Fruit fly (Drosophila melanogaster) S2 (cell line): ENCODE data around the gene Tsp5D.
A peak's percentile ranks its signal among the peaks of the same experiment; 100 is the strongest.

Source experiments
- CG8478 ChIP-seq: fragments of >200 bp; optimal IDR thresholded peaks from 2 replicates; lab custom pipeline; 2018
- CTCF ChIP-seq, 2 experiments: fragments of >200 bp; optimal IDR thresholded peaks; 2 replicates each; lab custom pipeline; 2018

- TF ChIP-seq CG8478 (lab: Kevin White, UChicago): no peak
- peak in 1 of 2 experiments; percentile 54 for TF ChIP-seq CTCF (optimal IDR thresholded peaks at IDR 0.05; lab: Kevin White, UChicago)
These were observed 30.1 kb upstream of the Tsp5D start for dm6 chrX:6104724-6105123.
